Worm (Caenorhabditis elegans): ENCODE results near the gene htrl-1.

The htrl-1 gene

DNA sequence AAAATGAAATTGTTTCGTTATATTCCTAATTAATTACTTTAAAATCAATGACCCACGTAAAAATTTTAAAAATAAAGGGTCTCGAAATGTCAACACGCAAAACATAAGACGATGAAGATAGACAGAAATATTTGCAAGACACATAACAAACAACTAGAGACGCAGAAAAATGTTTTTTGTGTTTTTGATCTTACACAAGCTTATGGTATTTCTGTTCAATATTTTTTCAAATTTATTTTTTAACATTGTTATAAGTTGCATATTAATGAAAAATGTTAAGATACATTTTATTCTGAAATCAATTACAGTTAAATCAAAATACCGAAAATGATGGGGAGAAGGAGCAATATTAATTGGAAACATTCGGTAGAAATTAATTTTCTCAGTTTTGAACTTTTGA is 17.2 kb upstream of the htrl-1 start, which contains the start of gene C55A6.3:
Gene C55A6.3, minus strand, starts transcription at position 101 of the 400 bp plus-strand sequence.
- TF ChIP-seq scrt-1 (GFP tag; IDR thresholded peaks at IDR 0.05) (no peak), B0310.2 (tag; optimal IDR thresholded peaks at IDR 0.05) (no peak), F13C5.2 (tag; optimal IDR thresholded peaks at IDR 0.05) (no peak)

- TF ChIP-seq tbx-11 (GFP tag; IDR thresholded peaks at IDR 0.05): no peak
- TF ChIP-seq hmg-4 (GFP tag; optimal IDR thresholded peaks at IDR 0.05): no peak
- TF ChIP-seq B0310.2 (tag; optimal IDR thresholded peaks at IDR 0.05): no peak
- TF ChIP-seq aly-1 (tag; optimal IDR thresholded peaks at IDR 0.05): no peak
- TF ChIP-seq ama-1 (optimal IDR thresholded peaks at IDR 0.05): no peak
- no peak for TF ChIP-seq flt-1 (GFP tag; IDR thresholded peaks at IDR 0.05)
- no peak for TF ChIP-seq hnd-1 (tag; optimal IDR thresholded peaks at IDR 0.05)
- no peak for TF ChIP-seq F13C5.2 (tag; optimal IDR thresholded peaks at IDR 0.05)
- no peak for TF ChIP-seq ceh-13 (GFP tag; optimal IDR thresholded peaks at IDR 0.05)
- TF ChIP-seq hmbx-1 (tag; optimal IDR thresholded peaks at IDR 0.05): no peak
- TF ChIP-seq ets-7 (tag; optimal IDR thresholded peaks at IDR 0.05): no peak
- no peak for TF ChIP-seq scrt-1 (GFP tag; IDR thresholded peaks at IDR 0.05)
- TF ChIP-seq tra-4 (tag; optimal IDR thresholded peaks at IDR 0.05): no peak
- no peak for TF ChIP-seq sea-1 (GFP tag; conservative IDR thresholded peaks at IDR 0.05)
- no peak for TF ChIP-seq tbx-37 (GFP tag; conservative IDR thresholded peaks at IDR 0.05)
- no peak for TF ChIP-seq ceh-36 (tag; optimal IDR thresholded peaks at IDR 0.05)
- no peak for TF ChIP-seq pes-1 (GFP tag; IDR thresholded peaks at IDR 0.05)
Observed at ce11 chrV:11508773-11509172, 12.6 kb upstream of the htrl-1 start, which contains the start of gene ttll-5. Gene ttll-5 (plus strand): TSS chrV:11509060.

DNA sequence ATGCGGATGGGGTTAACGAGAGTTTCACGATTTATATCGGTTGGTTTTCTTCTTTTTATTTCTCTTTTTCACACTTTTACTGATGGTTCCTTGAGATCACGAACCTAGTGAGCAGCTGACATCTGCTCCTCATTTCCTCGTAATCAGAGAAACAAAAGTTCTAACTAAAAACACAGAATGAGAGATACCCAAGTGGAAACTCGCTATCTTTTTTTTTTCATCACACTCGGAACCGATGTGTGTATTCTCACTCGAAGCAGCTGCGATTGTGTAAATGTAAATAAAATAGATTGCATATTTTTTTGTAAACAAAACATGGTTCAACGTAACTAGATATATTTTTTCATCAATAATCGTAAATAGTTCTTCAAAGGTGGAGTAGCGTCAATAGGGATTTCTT is 10.2 kb upstream of the htrl-1 start:
- TF ChIP-seq hnd-1 (tag; optimal IDR thresholded peaks at IDR 0.05) (no peak), tra-4 (tag; optimal IDR thresholded peaks at IDR 0.05) (no peak), scrt-1 (GFP tag; IDR thresholded peaks at IDR 0.05) (no peak), F13C5.2 (tag; optimal IDR thresholded peaks at IDR 0.05) (no peak), ama-1 (optimal IDR thresholded peaks at IDR 0.05) (no peak), flt-1 (GFP tag; IDR thresholded peaks at IDR 0.05) (no peak), sea-1 (GFP tag; conservative IDR thresholded peaks at IDR 0.05) (no peak), tbx-11 (GFP tag; IDR thresholded peaks at IDR 0.05) (no peak), pes-1 (GFP tag; IDR thresholded peaks at IDR 0.05) (no peak), ceh-13 (GFP tag; optimal IDR thresholded peaks at IDR 0.05) (no peak), tbx-37 (GFP tag; conservative IDR thresholded peaks at IDR 0.05) (no peak), B0310.2 (tag; optimal IDR thresholded peaks at IDR 0.05) (no peak), hmg-4 (GFP tag; optimal IDR thresholded peaks at IDR 0.05) (no peak), ceh-36 (tag; optimal IDR thresholded peaks at IDR 0.05) (no peak), aly-1 (tag; optimal IDR thresholded peaks at IDR 0.05) (no peak)

- TF ChIP-seq scrt-1 (GFP tag; IDR thresholded peaks at IDR 0.05) (0 out of 2 replicates have a peak, but pooled peaks have one; percentile 53), sea-1 (GFP tag; conservative IDR thresholded peaks at IDR 0.05) (peak; percentile 57; the same call in 1 of the 2 replicates), tbx-11 (GFP tag; IDR thresholded peaks at IDR 0.05) (peak; percentile 62; the same call in 1 of the 2 replicates), ets-7 (tag; optimal IDR thresholded peaks at IDR 0.05) (peak; percentile 15)
Observed at ce11 chrV:11504853-11505397, 8.7 kb upstream of the htrl-1 start, which contains the start of the genes C55A6.1 and C55A6.10. Gene C55A6.1 (minus strand): TSS chrV:11504968. Gene C55A6.10 (plus strand): TSS chrV:11505347.

DNA sequence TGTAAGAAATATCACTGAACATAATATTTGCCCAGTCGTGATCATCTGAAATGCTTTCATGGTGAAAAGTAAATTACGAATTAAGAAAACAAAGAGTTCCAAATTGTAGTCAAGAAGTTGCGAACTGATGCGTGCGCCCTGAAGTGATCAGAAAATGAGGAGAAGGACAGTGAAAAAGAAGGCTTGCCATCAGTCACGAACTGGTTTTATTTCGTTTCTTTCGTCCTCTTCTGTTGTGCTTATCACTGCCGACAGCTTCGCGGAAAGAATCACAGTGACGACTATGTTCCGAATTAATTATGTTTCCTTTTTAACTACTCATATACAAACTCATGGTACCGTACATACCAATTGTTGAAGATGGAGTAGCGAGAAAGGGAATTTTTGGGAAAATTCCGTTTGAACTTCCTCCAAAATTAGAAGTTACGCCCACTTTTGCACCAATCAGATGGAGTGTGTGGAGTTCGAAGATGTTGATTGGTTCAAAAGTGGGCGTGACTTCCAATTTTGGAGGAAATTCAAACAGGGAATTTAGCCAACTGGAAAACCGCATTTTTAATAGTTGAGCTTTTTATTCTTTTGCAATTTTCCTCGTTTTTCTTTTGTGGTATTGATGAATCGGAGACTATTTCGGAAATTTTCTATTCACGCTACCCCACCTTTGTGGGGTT is 7.0 kb upstream of the htrl-1 start, which contains the start of gene C55A6.12:
Gene C55A6.12, minus strand, starts transcription at position 51 of the 671 bp plus-strand sequence.
- no peak for TF ChIP-seq pes-1 (GFP tag; IDR thresholded peaks at IDR 0.05)
- TF ChIP-seq ceh-13 (GFP tag; optimal IDR thresholded peaks at IDR 0.05): no peak
- TF ChIP-seq tra-4 (tag; optimal IDR thresholded peaks at IDR 0.05): no peak
- TF ChIP-seq aly-1 (tag; optimal IDR thresholded peaks at IDR 0.05): no peak
- TF ChIP-seq ets-7 (tag; optimal IDR thresholded peaks at IDR 0.05): no peak
- no peak for TF ChIP-seq ama-1 (optimal IDR thresholded peaks at IDR 0.05)
- no peak for TF ChIP-seq sea-1 (GFP tag; conservative IDR thresholded peaks at IDR 0.05)

ce11 chrV:11500980-11501379 is 4.8 kb upstream of the htrl-1 start:
- TF ChIP-seq flt-1 (GFP tag; IDR thresholded peaks at IDR 0.05) (no peak), B0310.2 (tag; optimal IDR thresholded peaks at IDR 0.05) (no peak), hmbx-1 (tag; optimal IDR thresholded peaks at IDR 0.05) (no peak), tbx-11 (GFP tag; IDR thresholded peaks at IDR 0.05) (no peak), sea-1 (GFP tag; conservative IDR thresholded peaks at IDR 0.05) (no peak), hmg-4 (GFP tag; optimal IDR thresholded peaks at IDR 0.05) (no peak), tbx-37 (GFP tag; conservative IDR thresholded peaks at IDR 0.05) (no peak), scrt-1 (GFP tag; IDR thresholded peaks at IDR 0.05) (no peak), tra-4 (tag; optimal IDR thresholded peaks at IDR 0.05) (no peak), ets-7 (tag; optimal IDR thresholded peaks at IDR 0.05) (no peak), pes-1 (GFP tag; IDR thresholded peaks at IDR 0.05) (no peak), F13C5.2 (tag; optimal IDR thresholded peaks at IDR 0.05) (no peak)

- TF ChIP-seq tra-4 (tag; optimal IDR thresholded peaks at IDR 0.05) (no peak), aly-1 (tag; optimal IDR thresholded peaks at IDR 0.05) (no peak), tbx-37 (GFP tag; conservative IDR thresholded peaks at IDR 0.05) (no peak), ama-1 (optimal IDR thresholded peaks at IDR 0.05) (no peak), F13C5.2 (tag; optimal IDR thresholded peaks at IDR 0.05) (no peak), hmbx-1 (tag; optimal IDR thresholded peaks at IDR 0.05) (no peak), hnd-1 (tag; optimal IDR thresholded peaks at IDR 0.05) (no peak), pes-1 (GFP tag; IDR thresholded peaks at IDR 0.05) (no peak), B0310.2 (tag; optimal IDR thresholded peaks at IDR 0.05) (no peak), ceh-36 (tag; optimal IDR thresholded peaks at IDR 0.05) (no peak), ceh-13 (GFP tag; optimal IDR thresholded peaks at IDR 0.05) (no peak), flt-1 (GFP tag; IDR thresholded peaks at IDR 0.05) (no peak), tbx-11 (GFP tag; IDR thresholded peaks at IDR 0.05) (no peak), scrt-1 (GFP tag; IDR thresholded peaks at IDR 0.05) (no peak), sea-1 (GFP tag; conservative IDR thresholded peaks at IDR 0.05) (no peak), ets-7 (tag; optimal IDR thresholded peaks at IDR 0.05) (no peak), hmg-4 (GFP tag; optimal IDR thresholded peaks at IDR 0.05) (no peak)
Observed at ce11 chrV:11499786-11500185, 3.6 kb upstream of the htrl-1 start.
